Worm (Caenorhabditis elegans) whole organism, early embryonic: ENCODE results near the gene ZK856.18.

Source experiments
- B0310.2 ChIP-seq: sonication (generic microtip); optimal IDR thresholded peaks from 2 replicates; lab custom pipeline; 2016; ENCODE audit warnings: mild to moderate bottlenecking, missing genetic modification characterization, missing compliant biosample characterization
- F13C5.2 ChIP-seq: sonication (generic microtip); optimal IDR thresholded peaks from 2 replicates; lab custom pipeline; 2017; ENCODE audit warnings: mild to moderate bottlenecking, missing genetic modification characterization, inconsistent platforms, missing compliant biosample characterization
- aly-1 ChIP-seq: sonication (generic microtip); optimal IDR thresholded peaks from 2 replicates; lab custom pipeline; 2016; ENCODE audit warnings: missing genetic modification characterization, missing compliant biosample characterization
- ama-1 ChIP-seq: fragments of 150-350 bp; optimal IDR thresholded peaks from 2 replicates; lab custom pipeline; 2014
- ceh-13 ChIP-seq: fragments of 200-800 bp; sonication (Bioruptor generic); optimal IDR thresholded peaks from 2 replicates; lab custom pipeline; 2018; ENCODE audit warnings: mild to moderate bottlenecking, missing genetic modification characterization, missing compliant biosample characterization
- ceh-36 ChIP-seq: sonication (generic microtip); optimal IDR thresholded peaks from 2 replicates; lab custom pipeline; 2016; ENCODE audit warnings: missing genetic modification characterization, inconsistent platforms, missing compliant biosample characterization
- ets-7 ChIP-seq: sonication (generic microtip); optimal IDR thresholded peaks from 2 replicates; lab custom pipeline; 2016; ENCODE audit warnings: missing genotype, missing genetic modification characterization, missing compliant biosample characterization
- flt-1 ChIP-seq: fragments of 200-800 bp; sonication (Bioruptor generic); IDR thresholded peaks from 2 replicates; pipeline ENCODE4 v1.3.6; 2022; ENCODE audit warnings: missing genetic modification characterization, missing compliant biosample characterization
- hmbx-1 ChIP-seq: sonication (generic microtip); optimal IDR thresholded peaks from 2 replicates; lab custom pipeline; 2016; ENCODE audit warnings: mild to moderate bottlenecking, missing genetic modification characterization, missing compliant biosample characterization
- hmg-4 ChIP-seq: fragments of 200-800 bp; sonication (Bioruptor generic); optimal IDR thresholded peaks from 2 replicates; lab custom pipeline; 2018; ENCODE audit warnings: mild to moderate bottlenecking, missing genetic modification characterization, missing compliant biosample characterization
- hnd-1 ChIP-seq: sonication (generic microtip); optimal IDR thresholded peaks from 2 replicates; lab custom pipeline; 2016; ENCODE audit warnings: missing genetic modification characterization, missing compliant biosample characterization
- pes-1 ChIP-seq: fragments of 200-800 bp; sonication (Bioruptor generic); IDR thresholded peaks from 2 replicates; pipeline ENCODE4 v1.3.6; 2022; ENCODE audit warnings: missing genetic modification reagents, missing genetic modification characterization, missing compliant biosample characterization
- scrt-1 ChIP-seq: fragments of 200-800 bp; sonication (Bioruptor generic); IDR thresholded peaks from 2 replicates; pipeline ENCODE4 v1.3.6; 2022; ENCODE audit warnings: missing genetic modification characterization, missing compliant biosample characterization
- sea-1 ChIP-seq: fragments of 200-800 bp; sonication (Bioruptor generic); conservative IDR thresholded peaks from 2 replicates; pipeline ENCODE4 v1.3.6; 2022; ENCODE audit warnings: missing genetic modification characterization, missing compliant biosample characterization
- tbx-11 ChIP-seq: fragments of 200-800 bp; sonication (Bioruptor generic); IDR thresholded peaks from 2 replicates; pipeline ENCODE4 v1.3.6; 2022; ENCODE audit warnings: missing genetic modification characterization, missing compliant biosample characterization
- tbx-37 ChIP-seq: fragments of 200-800 bp; sonication (Bioruptor generic); conservative IDR thresholded peaks from 2 replicates; pipeline ENCODE4 v1.3.6; 2022; ENCODE audit warnings: missing genetic modification reagents, missing genetic modification characterization, missing compliant biosample characterization
- tra-4 ChIP-seq: sonication (generic microtip); optimal IDR thresholded peaks from 2 replicates; lab custom pipeline; 2017; ENCODE audit warnings: missing genetic modification characterization, missing compliant biosample characterization

Gene ZK856.18

DNA sequence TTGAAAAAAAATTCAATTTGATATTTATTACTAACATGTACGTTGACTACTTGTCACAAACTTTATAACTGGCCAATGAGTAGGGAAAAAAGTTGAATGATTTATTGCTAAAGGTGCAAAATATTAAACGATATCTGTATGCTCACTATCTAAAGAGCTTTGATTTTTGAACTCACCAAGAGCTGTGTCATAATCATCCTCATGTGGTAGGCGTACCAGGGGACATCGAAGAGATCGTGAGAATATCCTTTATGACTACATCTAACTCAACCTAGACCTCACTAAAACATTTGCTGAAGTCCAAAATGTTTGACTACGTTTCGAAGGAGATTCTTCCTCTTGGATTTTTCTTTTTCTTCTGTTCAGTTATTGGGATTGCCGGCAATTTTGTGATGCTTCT, 33.5 kb downstream of the ZK856.18 start, which contains the start of gene srsx-28:
Gene srsx-28, plus strand, starts transcription at position 301 of the 400 bp plus-strand sequence.
- no peak for TF ChIP-seq ama-1 (lab: Kevin White, UChicago)
- TF ChIP-seq tbx-11 (GFP tag; lab: Robert Waterston, UW), result no peak
- no peak for TF ChIP-seq tra-4
- TF ChIP-seq aly-1 (tag; lab: Kevin White, UChicago), result no peak
- no peak for TF ChIP-seq ceh-13
- no peak for TF ChIP-seq hmbx-1
- no peak for TF ChIP-seq hnd-1 (tag; lab: Kevin White, UChicago)
- TF ChIP-seq hmg-4, result no peak
- TF ChIP-seq scrt-1 (GFP tag; lab: Robert Waterston, UW), result no peak
- TF ChIP-seq ceh-36, result no peak
- no peak for TF ChIP-seq pes-1 (GFP tag; lab: Robert Waterston, UW)
- TF ChIP-seq flt-1, result no peak
- no peak for TF ChIP-seq B0310.2
- TF ChIP-seq tbx-37 (GFP tag; lab: Robert Waterston, UW), result no peak
- TF ChIP-seq ets-7 (tag; lab: Kevin White, UChicago), result no peak

DNA sequence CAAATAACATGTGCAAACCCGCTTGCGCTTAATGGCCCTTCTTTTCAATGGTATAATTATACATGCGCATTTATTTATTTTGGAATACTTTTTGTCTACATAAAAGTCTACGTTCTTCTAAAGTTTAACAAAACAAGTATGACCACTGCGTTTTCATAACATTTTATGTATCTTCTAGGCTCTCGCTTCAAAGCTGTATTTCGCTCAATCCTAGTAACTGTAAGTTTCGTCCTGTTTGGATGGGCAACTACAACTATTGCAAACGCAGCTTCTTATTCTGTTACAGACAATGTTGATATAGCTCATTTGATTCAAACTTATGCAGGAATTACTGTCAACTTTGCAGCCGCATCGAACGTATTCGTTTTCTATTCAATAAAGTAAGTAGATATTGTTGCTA, 36.1 kb downstream of the ZK856.18 start, which contains the start of gene srsx-27:
Gene srsx-27, plus strand, starts transcription at position 301 of the 400 bp plus-strand sequence.
- TF ChIP-seq flt-1, result no peak
- no peak for TF ChIP-seq scrt-1 (GFP tag; lab: Robert Waterston, UW)
- no peak for TF ChIP-seq pes-1 (GFP tag; lab: Robert Waterston, UW)

DNA sequence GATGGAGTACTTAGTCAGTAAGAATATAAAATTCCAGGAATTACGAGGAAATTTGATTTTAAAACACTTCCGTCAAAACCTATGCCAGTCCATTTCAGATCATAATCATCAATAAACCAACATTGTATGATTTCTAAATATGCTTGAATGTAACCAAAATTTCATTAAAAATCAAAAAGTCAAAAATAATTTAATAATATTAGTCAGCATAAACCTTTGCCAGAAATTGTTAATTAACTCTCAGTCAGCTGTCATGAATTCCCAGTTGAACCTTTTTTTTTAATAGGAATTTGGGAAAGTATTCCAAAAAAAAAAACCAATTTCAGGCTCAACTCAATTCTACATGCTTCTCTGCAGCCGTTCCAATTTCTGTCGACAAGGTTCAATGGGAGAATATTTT, 37.5 kb downstream of the ZK856.18 start, which contains the start of gene srsx-26:
Gene srsx-26, plus strand, starts transcription at position 301 of the 400 bp plus-strand sequence.
- TF ChIP-seq tbx-37 (GFP tag; lab: Robert Waterston, UW), result no peak
- TF ChIP-seq hmg-4, result no peak
- no peak for TF ChIP-seq hmbx-1
- TF ChIP-seq ceh-13, result no peak
- TF ChIP-seq ets-7 (tag; lab: Kevin White, UChicago), result no peak
- TF ChIP-seq ceh-36, result no peak
- no peak for TF ChIP-seq sea-1 (GFP tag; lab: Robert Waterston, UW)
- no peak for TF ChIP-seq aly-1 (tag; lab: Kevin White, UChicago)
- no peak for TF ChIP-seq tra-4
- no peak for TF ChIP-seq flt-1
- no peak for TF ChIP-seq tbx-11 (GFP tag; lab: Robert Waterston, UW)
- no peak for TF ChIP-seq scrt-1 (GFP tag; lab: Robert Waterston, UW)
- TF ChIP-seq pes-1 (GFP tag; lab: Robert Waterston, UW), result no peak
- no peak for TF ChIP-seq ama-1 (lab: Kevin White, UChicago)
- no peak for TF ChIP-seq hnd-1 (tag; lab: Kevin White, UChicago)
- no peak for TF ChIP-seq F13C5.2 (tag; lab: Kevin White, UChicago)
- TF ChIP-seq B0310.2, result no peak

DNA sequence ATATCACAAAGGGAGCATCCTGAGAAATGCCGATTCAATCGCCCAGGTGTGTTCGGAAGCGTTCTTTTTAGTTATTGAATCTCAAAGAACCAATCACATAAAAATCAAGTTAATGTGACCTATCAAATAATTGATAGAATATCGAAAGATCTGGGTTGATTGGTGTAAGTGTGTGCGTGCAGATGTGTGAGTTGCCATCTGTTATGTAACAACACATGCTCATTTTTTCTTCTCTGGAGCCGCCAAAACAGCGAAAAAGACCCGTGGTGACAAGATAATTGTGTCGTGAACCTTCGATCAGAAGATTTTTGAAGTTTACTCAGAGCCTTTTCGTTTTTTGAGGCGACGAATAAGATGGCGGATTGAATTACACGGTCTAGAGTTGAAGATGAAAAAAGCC, 39.0 kb downstream of the ZK856.18 start:
- no peak for TF ChIP-seq hnd-1 (tag; lab: Kevin White, UChicago)
- TF ChIP-seq B0310.2, result no peak
- TF ChIP-seq scrt-1 (GFP tag; lab: Robert Waterston, UW), result no peak
- no peak for TF ChIP-seq ama-1 (lab: Kevin White, UChicago)
- no peak for TF ChIP-seq flt-1
- no peak for TF ChIP-seq tbx-11 (GFP tag; lab: Robert Waterston, UW)

- TF ChIP-seq hnd-1 (tag; lab: Kevin White, UChicago), result no peak
- TF ChIP-seq tbx-11 (GFP tag; lab: Robert Waterston, UW), result no peak
- TF ChIP-seq ceh-36, result no peak
- TF ChIP-seq ceh-13, result no peak
- TF ChIP-seq hmbx-1, result no peak
- TF ChIP-seq tbx-37 (GFP tag; lab: Robert Waterston, UW), result no peak
- no peak for TF ChIP-seq aly-1 (tag; lab: Kevin White, UChicago)
- TF ChIP-seq F13C5.2 (tag; lab: Kevin White, UChicago), result no peak
- no peak for TF ChIP-seq pes-1 (GFP tag; lab: Robert Waterston, UW)
- TF ChIP-seq ets-7 (tag; lab: Kevin White, UChicago), result no peak
Measured at ce11 chrV:10145653-10146052, 40.2 kb downstream of the ZK856.18 start, which contains the start of gene C51E3.9. Gene C51E3.9, plus strand, starts transcription at chrV:10145953.
